Worm (Caenorhabditis elegans) whole organism, L4 larva: ENCODE data around the gene spc-1.

Experiments used
- F10B5.3 ChIP-seq: sonication (generic microtip); optimal IDR thresholded peaks from 2 replicates; lab custom pipeline; 2016; ENCODE audit warnings: mild to moderate bottlenecking, missing genetic modification characterization, missing compliant biosample characterization
- F26F4.8 ChIP-seq: fragments of 200-800 bp; sonication (Bioruptor generic); conservative IDR thresholded peaks from 2 replicates; pipeline ENCODE4 v1.3.6; 2022; ENCODE audit warnings: missing genetic modification characterization, missing compliant biosample characterization
- R02D3.7 ChIP-seq: fragments of 150-350 bp; sonication (generic microtip); optimal IDR thresholded peaks from 3 replicates; lab custom pipeline; 2014; ENCODE audit warnings: missing biosample characterization, missing genetic modification characterization
- Y48G9A.11 ChIP-seq: fragments of 200-800 bp; sonication (Bioruptor generic); IDR thresholded peaks from 2 replicates; pipeline ENCODE4 v1.3.6; 2022; ENCODE audit warnings: missing genetic modification reagents, missing genetic modification characterization, missing compliant biosample characterization
- Y75B8A.6 ChIP-seq: fragments of 200-800 bp; sonication (Bioruptor generic); IDR thresholded peaks from 2 replicates; pipeline ENCODE4 v1.3.6; 2022; ENCODE audit warnings: missing genetic modification reagents, missing genetic modification characterization, missing compliant biosample characterization
- ZK546.5 ChIP-seq, 2 experiments: sonication (generic microtip); optimal IDR thresholded peaks; 2 replicates each; lab custom pipeline; 2017; ENCODE audit warnings: missing biosample characterization in 2 of 2, missing genetic modification characterization in 2 of 2
- aly-2 ChIP-seq: sonication (generic microtip); optimal IDR thresholded peaks from 2 replicates; lab custom pipeline; 2018; ENCODE audit warnings: missing biosample characterization, missing genetic modification characterization
- arid-1 ChIP-seq: fragments of 200-800 bp; sonication (Bioruptor generic); conservative IDR thresholded peaks from 2 replicates; pipeline ENCODE4 v1.3.6; 2022; ENCODE audit warnings: missing genetic modification reagents, missing genetic modification characterization, missing compliant biosample characterization
- ceh-44 ChIP-seq: fragments of 200-800 bp; sonication (Bioruptor generic); IDR thresholded peaks from 2 replicates; pipeline ENCODE4 v1.3.6; 2022; ENCODE audit warnings: missing genetic modification reagents, missing genetic modification characterization, missing compliant biosample characterization
- daf-16 ChIP-seq, 3 experiments: sonication (generic microtip); optimal IDR thresholded peaks; 2 replicates each; lab custom pipeline; 2016 to 2017; ENCODE audit warnings: missing genetic modification characterization in 3 of 3, missing genetic modification reagents in 3 of 3, mild to moderate bottlenecking in 2 of 3, missing compliant biosample characterization in 2 of 3, missing biosample characterization in 1 of 3, moderate library complexity in 1 of 3
- daf-19 ChIP-seq: fragments of 200-800 bp; sonication (Bioruptor generic); conservative IDR thresholded peaks from 2 replicates; pipeline ENCODE4 v1.3.6; 2022; ENCODE audit warnings: missing genetic modification characterization, missing compliant biosample characterization
- daf-8 ChIP-seq: fragments of 200-800 bp; sonication (Bioruptor generic); IDR thresholded peaks from 2 replicates; pipeline ENCODE4 v1.3.6; 2022; ENCODE audit warnings: missing genetic modification characterization, missing compliant biosample characterization
- dmd-6 ChIP-seq: fragments of 200-800 bp; sonication (Bioruptor generic); IDR thresholded peaks from 2 replicates; pipeline ENCODE4 v1.3.6; 2022; ENCODE audit warnings: missing genetic modification reagents, missing genetic modification characterization, missing compliant biosample characterization
- dmd-8 ChIP-seq: fragments of 200-800 bp; sonication (Bioruptor generic); IDR thresholded peaks from 2 replicates; pipeline ENCODE4 v1.3.6; 2022; ENCODE audit warnings: missing genetic modification characterization, missing compliant biosample characterization
- dve-1 ChIP-seq: sonication (generic microtip); optimal IDR thresholded peaks from 2 replicates; lab custom pipeline; 2017; ENCODE audit warnings: antibody characterized with exemption, mild to moderate bottlenecking, missing genetic modification characterization, missing compliant biosample characterization; ENCODE audit not compliant: insufficient read depth
- fkh-10 ChIP-seq: fragments of 150-350 bp; optimal IDR thresholded peaks from 2 replicates; lab custom pipeline; 2014; ENCODE audit warnings: missing biosample characterization, missing genetic modification reagents, missing genetic modification characterization
- gei-8 ChIP-seq: fragments of 200-800 bp; sonication (Bioruptor generic); optimal IDR thresholded peaks from 2 replicates; lab custom pipeline; 2018; ENCODE audit warnings: mild to moderate bottlenecking, missing genetic modification characterization, missing compliant biosample characterization
- hif-1 ChIP-seq, 2 experiments: sonication (generic microtip); optimal IDR thresholded peaks; 2 replicates each; lab custom pipeline; 2016 to 2017; ENCODE audit warnings: missing compliant biosample characterization in 2 of 2, missing genetic modification characterization in 2 of 2, missing genetic modification reagents in 2 of 2, missing genotype in 2 of 2, mild to moderate bottlenecking in 1 of 2
- hlh-11 ChIP-seq: fragments of 200-800 bp; sonication (Bioruptor generic); optimal IDR thresholded peaks from 2 replicates; lab custom pipeline; 2018; ENCODE audit warnings: mild to moderate bottlenecking, missing genetic modification characterization, missing compliant biosample characterization
- hlh-30 ChIP-seq: sonication (generic microtip); optimal IDR thresholded peaks from 2 replicates; lab custom pipeline; 2017; ENCODE audit warnings: antibody characterized with exemption, mild to moderate bottlenecking, missing genetic modification characterization, missing compliant biosample characterization; ENCODE audit not compliant: insufficient read depth
- hmg-1.1 ChIP-seq: fragments of 200-800 bp; sonication (Bioruptor generic); IDR thresholded peaks from 2 replicates; pipeline ENCODE4 v1.3.6; 2022; ENCODE audit warnings: missing genetic modification reagents, missing genetic modification characterization, missing compliant biosample characterization
- jun-1 ChIP-seq: fragments of 150-350 bp; optimal IDR thresholded peaks from 2 replicates; lab custom pipeline; 2014; ENCODE audit warnings: missing biosample characterization, missing genetic modification reagents, missing genetic modification characterization
- lin-1 ChIP-seq: fragments of 200-800 bp; sonication (Bioruptor generic); IDR thresholded peaks from 2 replicates; pipeline ENCODE4 v1.3.6; 2022; ENCODE audit warnings: missing genetic modification reagents, missing genetic modification characterization, missing compliant biosample characterization
- lin-13 ChIP-seq: fragments of 150-350 bp; optimal IDR thresholded peaks from 2 replicates; lab custom pipeline; 2014; ENCODE audit warnings: missing biosample characterization, missing genetic modification reagents, missing genetic modification characterization
- lin-38 ChIP-seq: fragments of 200-800 bp; sonication (Bioruptor generic); IDR thresholded peaks from 2 replicates; pipeline ENCODE4 v1.3.6; 2022; ENCODE audit warnings: missing genetic modification reagents, missing genetic modification characterization, missing compliant biosample characterization
- lin-39 ChIP-seq: fragments of 150-350 bp; optimal IDR thresholded peaks from 2 replicates; lab custom pipeline; 2014; ENCODE audit warnings: missing biosample characterization, missing genetic modification reagents, missing genetic modification characterization
- lir-3 ChIP-seq: sonication (generic microtip); optimal IDR thresholded peaks from 2 replicates; lab custom pipeline; 2016; ENCODE audit warnings: mild to moderate bottlenecking, missing genetic modification characterization, missing compliant biosample characterization
- madf-9 ChIP-seq: fragments of 200-800 bp; sonication (Bioruptor generic); conservative IDR thresholded peaks from 2 replicates; pipeline ENCODE4 v1.3.6; 2022; ENCODE audit warnings: missing genetic modification reagents, missing genetic modification characterization, missing compliant biosample characterization
- mdt-29 ChIP-seq: fragments of 200-800 bp; sonication (Bioruptor generic); IDR thresholded peaks from 2 replicates; pipeline ENCODE4 v1.3.6; 2022; ENCODE audit warnings: missing genetic modification reagents, missing genetic modification characterization, missing compliant biosample characterization
- mxl-2 ChIP-seq: fragments of 200-800 bp; sonication (Bioruptor generic); conservative IDR thresholded peaks from 2 replicates; pipeline ENCODE4 v1.3.6; 2022; ENCODE audit warnings: missing genetic modification reagents, missing genetic modification characterization, missing compliant biosample characterization
- nhr-102 ChIP-seq: sonication (generic microtip); optimal IDR thresholded peaks from 2 replicates; lab custom pipeline; 2016; ENCODE audit warnings: mild to moderate bottlenecking, missing genetic modification characterization, moderate library complexity, missing compliant biosample characterization
- nhr-111 ChIP-seq: fragments of 200-800 bp; sonication (Bioruptor generic); optimal IDR thresholded peaks from 2 replicates; lab custom pipeline; 2018; ENCODE audit warnings: mild to moderate bottlenecking, missing genetic modification characterization, missing compliant biosample characterization
- nhr-25 ChIP-seq: sonication (generic microtip); optimal IDR thresholded peaks from 2 replicates; lab custom pipeline; 2017; ENCODE audit warnings: missing genetic modification characterization, mild to moderate bottlenecking, missing compliant biosample characterization, antibody characterized with exemption, moderate library complexity, borderline replicate concordance; ENCODE audit not compliant: insufficient read depth
- nhr-41 ChIP-seq: fragments of 200-800 bp; sonication (Bioruptor generic); IDR thresholded peaks from 2 replicates; pipeline ENCODE4 v1.3.6; 2022; ENCODE audit warnings: missing genetic modification reagents, missing genetic modification characterization, missing compliant biosample characterization
- nhr-42 ChIP-seq: fragments of 200-800 bp; sonication (Bioruptor generic); IDR thresholded peaks from 2 replicates; pipeline ENCODE4 v1.3.6; 2022; ENCODE audit warnings: missing genetic modification characterization, missing compliant biosample characterization
- nhr-6 ChIP-seq: fragments of 150-350 bp; optimal IDR thresholded peaks from 2 replicates; lab custom pipeline; 2014; ENCODE audit warnings: missing biosample characterization, missing genetic modification characterization
- nhr-76 ChIP-seq: fragments of 150-350 bp; optimal IDR thresholded peaks from 2 replicates; lab custom pipeline; 2014; ENCODE audit warnings: missing biosample characterization, missing genetic modification characterization
- nhr-77 ChIP-seq: fragments of 150-350 bp; optimal IDR thresholded peaks from 2 replicates; lab custom pipeline; 2014; ENCODE audit warnings: missing biosample characterization, missing genetic modification characterization
- pha-4 ChIP-seq, 2 experiments: fragments of 150-350 bp in 1 of 2; fragments of 200-800 bp in 1 of 2; sonication (Bioruptor generic) in 1 of 2; IDR thresholded peaks in 1 of 2; optimal IDR thresholded peaks in 1 of 2; 2 replicates each; pipeline versions ENCODE4 v1.3.6 to Lab custom; 2014 to 2022; ENCODE audit warnings: missing genetic modification characterization in 2 of 2, missing genetic modification reagents in 2 of 2, missing biosample characterization in 1 of 2, missing compliant biosample characterization in 1 of 2
- php-3 ChIP-seq: fragments of 200-800 bp; sonication (Bioruptor generic); IDR thresholded peaks from 2 replicates; pipeline ENCODE4 v1.3.6; 2022; ENCODE audit warnings: missing genetic modification reagents, missing genetic modification characterization, missing compliant biosample characterization
- pqm-1 ChIP-seq: sonication (generic microtip); optimal IDR thresholded peaks from 2 replicates; lab custom pipeline; 2017; ENCODE audit warnings: missing biosample characterization, missing genetic modification characterization
- rbr-2 ChIP-seq: sonication (generic microtip); optimal IDR thresholded peaks from 2 replicates; lab custom pipeline; 2016; ENCODE audit warnings: missing genotype, missing genetic modification characterization, missing compliant biosample characterization
- saeg-2 ChIP-seq: fragments of 200-800 bp; sonication (Bioruptor generic); IDR thresholded peaks from 2 replicates; pipeline ENCODE4 v1.3.6; 2022; ENCODE audit warnings: missing genetic modification reagents, missing genetic modification characterization, missing compliant biosample characterization
- skn-1 ChIP-seq: fragments of 150-350 bp; optimal IDR thresholded peaks from 2 replicates; lab custom pipeline; 2014; ENCODE audit warnings: missing biosample characterization, missing genetic modification characterization
- spr-1 ChIP-seq: sonication (generic microtip); optimal IDR thresholded peaks from 2 replicates; lab custom pipeline; 2016; ENCODE audit warnings: mild to moderate bottlenecking, missing genetic modification characterization, missing compliant biosample characterization
- spr-3 ChIP-seq: fragments of 200-800 bp; sonication (Bioruptor generic); optimal IDR thresholded peaks from 2 replicates; lab custom pipeline; 2018; ENCODE audit warnings: mild to moderate bottlenecking, missing genetic modification characterization, missing compliant biosample characterization
- unc-39 ChIP-seq: sonication (generic microtip); optimal IDR thresholded peaks from 2 replicates; lab custom pipeline; 2017; ENCODE audit warnings: missing biosample characterization, missing genetic modification characterization
- unc-62 ChIP-seq, 3 experiments: fragments of 150-350 bp in 1 of 3; sonication (generic microtip); optimal IDR thresholded peaks in 2 of 3; peaks in 1 of 3; 1 replicate in 1 of 3; 2 replicates in 2 of 3; lab custom pipeline; 2014 to 2017; ENCODE audit warnings: missing biosample characterization in 3 of 3, missing genetic modification characterization in 3 of 3, missing genetic modification reagents in 3 of 3, missing genotype in 1 of 3
- vab-7 ChIP-seq: fragments of 200-800 bp; sonication (Bioruptor generic); IDR thresholded peaks from 2 replicates; pipeline ENCODE4 v1.3.6; 2022; ENCODE audit warnings: missing genetic modification reagents, missing genetic modification characterization, missing compliant biosample characterization
- zip-2 ChIP-seq: fragments of 150-350 bp; optimal IDR thresholded peaks from 2 replicates; lab custom pipeline; 2014; ENCODE audit warnings: missing biosample characterization, missing genetic modification characterization

Gene spc-1

DNA sequence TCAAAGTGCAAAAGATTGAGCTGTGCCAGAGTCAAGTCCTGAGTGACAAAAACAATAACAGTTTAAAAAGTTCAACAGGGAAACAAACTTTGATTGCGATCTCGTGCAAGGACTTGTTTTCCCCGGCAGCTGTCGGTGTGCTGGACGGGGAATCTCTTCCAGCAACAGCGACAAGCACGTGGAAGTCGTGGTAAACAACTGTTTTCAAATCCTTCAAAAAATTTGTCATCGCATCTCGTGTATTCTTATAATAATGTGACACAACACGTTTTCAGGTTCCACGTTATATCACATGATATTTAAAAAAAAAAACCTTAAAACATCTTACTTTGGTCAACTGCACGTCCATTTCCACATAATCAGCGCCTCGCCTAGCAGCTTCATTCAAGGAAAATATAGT lies 18.3 kb downstream of the spc-1 start (continued):
- no peak for TF ChIP-seq nhr-25
- TF ChIP-seq rbr-2 (tag; lab: Kevin White, UChicago): no peak
- TF ChIP-seq aly-2 (tag; lab: Kevin White, UChicago): no peak
- no peak for TF ChIP-seq vab-7 (GFP tag; lab: Robert Waterston, UW)
- peak; percentile 31; the same call in 1 of the 2 replicates for TF ChIP-seq dmd-6
- TF ChIP-seq lin-1: no peak
- TF ChIP-seq saeg-2 (GFP tag; lab: Robert Waterston, UW): no peak
- TF ChIP-seq daf-19 (GFP tag; lab: Robert Waterston, UW): no peak
- no peak for TF ChIP-seq nhr-6 (tag; lab: Kevin White, UChicago)
- no peak for TF ChIP-seq dmd-8 (GFP tag; lab: Robert Waterston, UW)
- TF ChIP-seq unc-62 (GFP tag; optimal IDR thresholded peaks at IDR 0.05 in 1 of 2; lab: Kevin White, UChicago): peak in 1 of 2 experiments; percentile 94
- no peak for TF ChIP-seq unc-62 (tag; optimal IDR thresholded peaks at IDR 0.05; lab: Kevin White, UChicago)
- no peak for TF ChIP-seq madf-9 (GFP tag; lab: Robert Waterston, UW)
- no peak for TF ChIP-seq nhr-102
- TF ChIP-seq fkh-10 (GFP tag; lab: Kevin White, UChicago): no peak
- TF ChIP-seq jun-1: no peak
- TF ChIP-seq dve-1 (tag; lab: Kevin White, UChicago): no peak
- TF ChIP-seq ceh-44 (GFP tag; lab: Robert Waterston, UW): no peak
- no peak for TF ChIP-seq pqm-1 (tag; lab: Kevin White, UChicago)
- TF ChIP-seq hlh-11 (tag; lab: Kevin White, UChicago): peak; percentile 56
- TF ChIP-seq F10B5.3 (tag; lab: Kevin White, UChicago): no peak
- TF ChIP-seq ZK546.5 (tag; optimal IDR thresholded peaks at IDR 0.05; lab: Kevin White, UChicago): no peak
- peak in 1 of 2 experiments; percentile 98 for TF ChIP-seq daf-16 (GFP tag; optimal IDR thresholded peaks at IDR 0.05; lab: Kevin White, UChicago)
- no peak for TF ChIP-seq daf-16 (tag; optimal IDR thresholded peaks at IDR 0.05; lab: Kevin White, UChicago)
- TF ChIP-seq gei-8 (GFP tag; lab: Kevin White, UChicago): no peak
- TF ChIP-seq unc-39 (tag; lab: Kevin White, UChicago): no peak
- TF ChIP-seq hif-1 (tag; optimal IDR thresholded peaks at IDR 0.05; lab: Kevin White, UChicago): peak in 1 of 2 experiments; percentile 74
- TF ChIP-seq nhr-77: no peak
- TF ChIP-seq Y75B8A.6 (GFP tag; lab: Robert Waterston, UW): no peak
- TF ChIP-seq mxl-2: no peak
- TF ChIP-seq php-3 (GFP tag; lab: Robert Waterston, UW): no peak
- TF ChIP-seq nhr-42 (GFP tag; lab: Robert Waterston, UW): no peak
- TF ChIP-seq daf-8 (GFP tag; lab: Robert Waterston, UW): no peak

DNA sequence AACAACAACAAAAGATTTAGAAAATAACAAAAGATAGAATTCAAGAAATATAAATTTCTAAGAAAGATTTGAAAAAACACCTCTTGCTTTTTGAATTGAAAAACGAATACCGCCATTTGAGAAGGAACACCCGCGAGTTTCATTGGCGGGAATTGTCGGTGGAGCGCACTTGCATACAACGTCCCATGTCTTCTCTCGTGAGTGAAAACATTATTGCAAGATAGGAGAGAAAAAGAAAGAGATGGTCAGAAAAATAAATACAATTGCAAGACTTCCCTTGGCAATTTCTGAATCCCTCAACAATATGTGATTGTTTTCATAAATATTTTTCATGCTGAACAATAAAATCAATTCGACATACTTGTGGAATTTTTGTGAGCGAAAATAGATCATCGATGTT lies 20.7 kb downstream of the spc-1 start, which contains the start of gene K10B3.5:
Gene K10B3.5, minus strand, starts transcription at position 343 of the 400 bp plus-strand sequence.
- TF ChIP-seq lir-3 (no peak), pha-4 (GFP tag; IDR thresholded peaks at IDR 0.05; lab: Robert Waterston, UW) (no peak), pha-4 (tag; optimal IDR thresholded peaks at IDR 0.05; lab: Kevin White, UChicago) (peak; percentile 55), nhr-41 (GFP tag; lab: Robert Waterston, UW) (no peak), nhr-76 (tag; lab: Kevin White, UChicago) (no peak), ZK546.5 (tag; optimal IDR thresholded peaks at IDR 0.05; lab: Kevin White, UChicago) (no peak), lin-39 (no peak), mdt-29 (GFP tag; lab: Robert Waterston, UW) (no peak), arid-1 (GFP tag; lab: Robert Waterston, UW) (no peak), hmg-1.1 (GFP tag; lab: Robert Waterston, UW) (peak; percentile 55), lin-38 (GFP tag; lab: Robert Waterston, UW) (peak; percentile 95), nhr-25 (peak; percentile 4), F26F4.8 (GFP tag; lab: Robert Waterston, UW) (no peak), lin-13 (GFP tag; lab: Kevin White, UChicago) (peak; percentile 67), spr-3 (GFP tag; lab: Kevin White, UChicago) (no peak), zip-2 (tag; lab: Kevin White, UChicago) (no peak), nhr-111 (GFP tag; lab: Kevin White, UChicago) (no peak), hlh-30 (tag; lab: Kevin White, UChicago) (peak; percentile 99), spr-1 (no peak), skn-1 (tag; lab: Kevin White, UChicago) (no peak), R02D3.7 (tag; lab: Kevin White, UChicago) (no peak), Y48G9A.11 (no peak)
